Fruit fly (Drosophila melanogaster) whole organism, embryonic: ENCODE results near the gene CG33791.

Experiments used
- Abd-B ChIP-seq: fragments of 200-800 bp; sonication (Bioruptor generic); optimal IDR thresholded peaks from 2 replicates; lab custom pipeline; 2018; ENCODE audit warnings: missing biosample characterization, mild to moderate bottlenecking, missing genetic modification characterization, moderate library complexity
- Aef1 ChIP-seq: fragments of 200-800 bp; sonication (Bioruptor generic); IDR thresholded peaks from 3 replicates; pipeline ENCODE4 v1.3.6; 2022; ENCODE audit warnings: missing biosample characterization, missing genetic modification characterization
- Antp ChIP-seq: fragments of 200-800 bp; sonication (Bioruptor generic); optimal IDR thresholded peaks from 3 replicates; lab custom pipeline; 2016; ENCODE audit warnings: missing biosample characterization, missing genetic modification characterization
- CG12391 ChIP-seq: fragments of 200-800 bp; sonication (Bioruptor generic); optimal IDR thresholded peaks from 3 replicates; lab custom pipeline; 2018; ENCODE audit warnings: missing biosample characterization, mild to moderate bottlenecking, missing genetic modification characterization, moderate library complexity
- CG15269 ChIP-seq: fragments of 200-800 bp; sonication (Bioruptor generic); optimal IDR thresholded peaks from 2 replicates; lab custom pipeline; 2018; ENCODE audit warnings: missing biosample characterization, mild to moderate bottlenecking, missing genetic modification characterization, moderate library complexity
- CG1647 ChIP-seq: fragments of 200-800 bp; sonication (Bioruptor generic); optimal IDR thresholded peaks from 3 replicates; lab custom pipeline; 2016; ENCODE audit warnings: missing biosample characterization, missing genetic modification characterization
- CG16779 ChIP-seq: fragments of 200-800 bp; sonication (Bioruptor generic); IDR thresholded peaks from 2 replicates; pipeline ENCODE4 v1.3.6; 2022; ENCODE audit warnings: missing biosample characterization, missing genetic modification characterization
- CG17328 ChIP-seq: fragments of 200-800 bp; sonication (Bioruptor generic); IDR thresholded peaks from 2 replicates; pipeline ENCODE4 v1.3.6; 2022; ENCODE audit warnings: missing biosample characterization, missing genetic modification characterization
- CG17802 ChIP-seq: fragments of 200-800 bp; sonication (Bioruptor generic); optimal IDR thresholded peaks from 2 replicates; lab custom pipeline; 2018; ENCODE audit warnings: missing biosample characterization, mild to moderate bottlenecking, missing genetic modification characterization, moderate library complexity
- CG18476 ChIP-seq: fragments of 200-800 bp; sonication (Bioruptor generic); optimal IDR thresholded peaks from 2 replicates; lab custom pipeline; 2016; ENCODE audit warnings: missing biosample characterization, mild to moderate bottlenecking, missing genetic modification characterization
- CG18599 ChIP-seq: fragments of 200-800 bp; sonication (Bioruptor generic); optimal IDR thresholded peaks from 3 replicates; lab custom pipeline; 2017; ENCODE audit warnings: missing biosample characterization, missing genetic modification characterization, mild to moderate bottlenecking, moderate library complexity, missing genetic modification reagents
- CG31388 ChIP-seq: fragments of 200-800 bp; sonication (Bioruptor generic); optimal IDR thresholded peaks from 2 replicates; lab custom pipeline; 2016; ENCODE audit warnings: missing biosample characterization, missing genetic modification characterization
- CG32772 ChIP-seq: fragments of 200-800 bp; sonication (Bioruptor generic); IDR thresholded peaks from 2 replicates; pipeline ENCODE4 v1.3.6; 2022; ENCODE audit warnings: missing biosample characterization, missing genetic modification characterization
- CG42726 ChIP-seq: fragments of 200-800 bp; sonication (Bioruptor generic); IDR thresholded peaks from 2 replicates; pipeline ENCODE4 v1.3.6; 2022; ENCODE audit warnings: missing biosample characterization, missing genetic modification characterization; ENCODE audit not compliant: partially characterized antibody
- CG6654 ChIP-seq: fragments of 200-800 bp; sonication (Bioruptor generic); optimal IDR thresholded peaks from 2 replicates; lab custom pipeline; 2017; ENCODE audit warnings: missing biosample characterization, mild to moderate bottlenecking, missing genetic modification characterization
- CG6854 ChIP-seq: fragments of 200-800 bp; sonication (Bioruptor generic); optimal IDR thresholded peaks from 3 replicates; lab custom pipeline; 2017; ENCODE audit warnings: missing biosample characterization, mild to moderate bottlenecking, missing genetic modification characterization
- CG7271 ChIP-seq: fragments of 200-800 bp; sonication (Bioruptor generic); optimal IDR thresholded peaks from 2 replicates; lab custom pipeline; 2018; ENCODE audit warnings: missing biosample characterization, mild to moderate bottlenecking, missing genetic modification characterization, moderate library complexity
- CG7786 ChIP-seq: fragments of 200-800 bp; sonication (Bioruptor generic); optimal IDR thresholded peaks from 2 replicates; lab custom pipeline; 2016; ENCODE audit warnings: missing biosample characterization, missing genetic modification characterization
- CG8089 ChIP-seq: fragments of 200-800 bp; sonication (Bioruptor generic); optimal IDR thresholded peaks from 3 replicates; lab custom pipeline; 2016; ENCODE audit warnings: missing biosample characterization, missing genetic modification characterization
- CG8359 ChIP-seq: fragments of 200-800 bp; sonication (Bioruptor generic); optimal IDR thresholded peaks from 2 replicates; lab custom pipeline; 2017; ENCODE audit warnings: missing biosample characterization, mild to moderate bottlenecking, missing genetic modification characterization, borderline replicate concordance
- Chrac-16 ChIP-seq: fragments of 200-800 bp; sonication (Bioruptor generic); optimal IDR thresholded peaks from 3 replicates; lab custom pipeline; 2016; ENCODE audit warnings: missing biosample characterization, missing genetic modification characterization
- CkIIα-i1 ChIP-seq: fragments of 200-800 bp; sonication (Bioruptor generic); IDR thresholded peaks from 2 replicates; pipeline ENCODE4 v1.3.6; 2022; ENCODE audit warnings: missing biosample characterization, missing genetic modification characterization
- D19B ChIP-seq: fragments of 200-800 bp; sonication (Bioruptor generic); optimal IDR thresholded peaks from 2 replicates; lab custom pipeline; 2017; ENCODE audit warnings: missing biosample characterization, mild to moderate bottlenecking, missing genetic modification characterization
- Dad ChIP-seq: fragments of 200-800 bp; sonication (Bioruptor generic); optimal IDR thresholded peaks from 3 replicates; lab custom pipeline; 2016; ENCODE audit warnings: missing biosample characterization, missing genetic modification characterization
- Dbx ChIP-seq: fragments of 200-800 bp; sonication (Bioruptor generic); IDR thresholded peaks from 3 replicates; pipeline ENCODE4 v1.3.6; 2022; ENCODE audit warnings: missing biosample characterization, missing genetic modification characterization
- Ets65A ChIP-seq: fragments of 200-800 bp; sonication (Bioruptor generic); peaks from one replicate; lab custom pipeline; 2016; ENCODE audit warnings: missing biosample characterization, missing genetic modification characterization
- Hr3 ChIP-seq: fragments of 200-800 bp; sonication (Bioruptor generic); optimal IDR thresholded peaks from 3 replicates; lab custom pipeline; 2016; ENCODE audit warnings: missing biosample characterization, missing genetic modification characterization
- Meics ChIP-seq: fragments of 200-800 bp; sonication (Bioruptor generic); optimal IDR thresholded peaks from 2 replicates; lab custom pipeline; 2017; ENCODE audit warnings: missing biosample characterization, mild to moderate bottlenecking, missing genetic modification characterization
- Nf-YB ChIP-seq: fragments of 200-800 bp; sonication (Bioruptor generic); optimal IDR thresholded peaks from 3 replicates; lab custom pipeline; 2019; ENCODE audit warnings: missing biosample characterization, mild to moderate bottlenecking, missing genetic modification characterization, moderate library complexity
- Poxn ChIP-seq: fragments of 200-800 bp; sonication (Bioruptor generic); IDR thresholded peaks from 2 replicates; pipeline ENCODE4 v1.3.6; 2022; ENCODE audit warnings: missing biosample characterization, missing genetic modification characterization
- TFAM ChIP-seq: fragments of 200-800 bp; sonication (Bioruptor generic); optimal IDR thresholded peaks from 2 replicates; lab custom pipeline; 2017; ENCODE audit warnings: missing biosample characterization, missing genetic modification characterization, inconsistent platforms
- Usf ChIP-seq: fragments of 200-800 bp; sonication (Bioruptor generic); optimal IDR thresholded peaks from 2 replicates; lab custom pipeline; 2017; ENCODE audit warnings: missing genotype, missing biosample characterization, missing genetic modification characterization
- Vsx1 ChIP-seq: fragments of 200-800 bp; sonication (Bioruptor generic); optimal IDR thresholded peaks from 2 replicates; lab custom pipeline; 2017; ENCODE audit warnings: missing biosample characterization, mild to moderate bottlenecking, missing genetic modification characterization, missing genetic modification reagents
- amos ChIP-seq: fragments of 200-800 bp; sonication (Bioruptor generic); IDR thresholded peaks from 2 replicates; pipeline ENCODE4 v1.3.6; 2022; ENCODE audit warnings: missing biosample characterization, missing genetic modification characterization; ENCODE audit not compliant: partially characterized antibody
- bcd ChIP-seq: fragments of 200-800 bp; sonication (Bioruptor generic); optimal IDR thresholded peaks from 2 replicates; lab custom pipeline; 2017; ENCODE audit warnings: missing biosample characterization, mild to moderate bottlenecking, missing genetic modification characterization
- bigmax ChIP-seq: fragments of 200-800 bp; sonication (Bioruptor generic); optimal IDR thresholded peaks from 2 replicates; lab custom pipeline; 2018; ENCODE audit warnings: missing biosample characterization, mild to moderate bottlenecking, missing genetic modification characterization
- ci ChIP-seq: fragments of 200-800 bp; sonication (Bioruptor generic); IDR thresholded peaks from 3 replicates; pipeline ENCODE4 v1.3.6; 2022; ENCODE audit warnings: missing biosample characterization, missing genetic modification characterization
- dan ChIP-seq: fragments of 200-800 bp; sonication (Bioruptor generic); IDR thresholded peaks from 2 replicates; pipeline ENCODE4 v1.3.6; 2022; ENCODE audit warnings: missing biosample characterization, missing genetic modification characterization
- emc ChIP-seq: fragments of 200-800 bp; sonication (Bioruptor generic); optimal IDR thresholded peaks from 2 replicates; lab custom pipeline; 2016; ENCODE audit warnings: missing biosample characterization, missing genetic modification characterization
- gem ChIP-seq: fragments of 200-800 bp; sonication (Bioruptor generic); optimal IDR thresholded peaks from 2 replicates; lab custom pipeline; 2019; ENCODE audit warnings: missing biosample characterization, mild to moderate bottlenecking, missing genetic modification characterization, moderate library complexity
- ind ChIP-seq: fragments of 200-800 bp; sonication (Bioruptor generic); optimal IDR thresholded peaks from 3 replicates; lab custom pipeline; 2016; ENCODE audit warnings: missing biosample characterization, missing genetic modification characterization
- ken ChIP-seq: fragments of 200-800 bp; sonication (Bioruptor generic); IDR thresholded peaks from 3 replicates; pipeline ENCODE4 v1.3.6; 2022; ENCODE audit warnings: missing biosample characterization, missing genetic modification characterization
- lilli ChIP-seq: fragments of 200-800 bp; sonication (Bioruptor generic); optimal IDR thresholded peaks from 3 replicates; lab custom pipeline; 2016; ENCODE audit warnings: missing biosample characterization, missing genetic modification characterization
- onecut ChIP-seq: fragments of 200-800 bp; sonication (Bioruptor generic); IDR thresholded peaks from 2 replicates; pipeline ENCODE4 v1.3.6; 2022; ENCODE audit warnings: missing biosample characterization, missing genetic modification characterization
- pros ChIP-seq: fragments of 200-800 bp; sonication (Bioruptor generic); optimal IDR thresholded peaks from 3 replicates; lab custom pipeline; 2019; ENCODE audit warnings: missing biosample characterization, mild to moderate bottlenecking, missing genetic modification characterization, moderate library complexity
- pzg ChIP-seq: fragments of 200-800 bp; sonication (Bioruptor generic); optimal IDR thresholded peaks from 3 replicates; lab custom pipeline; 2018; ENCODE audit warnings: missing biosample characterization, mild to moderate bottlenecking, missing genetic modification characterization, moderate library complexity
- repo ChIP-seq: fragments of 200-800 bp; sonication (Bioruptor generic); optimal IDR thresholded peaks from 2 replicates; lab custom pipeline; 2016; ENCODE audit warnings: missing biosample characterization, missing genetic modification characterization
- sob ChIP-seq: fragments of 200-800 bp; sonication (Bioruptor generic); IDR thresholded peaks from 2 replicates; pipeline ENCODE4 v1.3.6; 2022; ENCODE audit warnings: missing biosample characterization, missing genetic modification characterization
- stc ChIP-seq: fragments of 200-800 bp; sonication (Bioruptor generic); IDR thresholded peaks from 2 replicates; pipeline ENCODE4 v1.3.6; 2022; ENCODE audit warnings: missing biosample characterization, missing genetic modification characterization
- wek ChIP-seq: fragments of 200-800 bp; sonication (Bioruptor generic); optimal IDR thresholded peaks from 3 replicates; lab custom pipeline; 2018; ENCODE audit warnings: missing biosample characterization, mild to moderate bottlenecking, missing genetic modification characterization, moderate library complexity

CG33791 gene

DNA sequence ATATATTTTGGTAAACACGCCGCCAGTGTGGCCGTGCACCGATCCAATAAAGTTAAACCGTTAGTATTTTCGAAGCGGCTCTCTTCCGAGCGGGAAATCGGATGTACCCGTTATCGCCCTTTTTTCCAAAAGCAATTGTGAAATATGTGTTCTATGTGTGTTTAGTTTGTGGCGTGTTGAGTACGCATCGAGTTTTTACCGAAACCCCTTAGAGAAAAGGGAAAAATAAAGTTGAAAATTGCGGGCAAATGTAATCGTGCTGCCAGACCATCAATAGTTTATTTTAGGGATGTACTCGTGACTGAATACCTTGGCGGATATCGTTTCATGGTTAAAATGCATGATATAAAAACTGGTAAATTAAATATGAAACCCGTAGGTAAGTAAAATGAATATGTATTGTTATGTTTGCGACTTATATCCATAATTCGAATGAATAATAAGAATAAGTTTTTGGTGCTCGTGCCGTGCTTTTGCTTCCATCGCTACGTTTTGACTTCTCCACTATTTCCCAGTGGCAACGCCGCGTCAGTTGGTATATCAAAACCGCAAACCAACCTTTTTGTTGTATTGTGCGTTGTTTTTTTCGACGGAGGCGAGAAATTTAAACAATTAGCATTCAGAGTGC is 36.5 kb downstream of the CG33791 start, which contains the start of the genes Mettl2 and Bgb (continued):
- TF ChIP-seq Dbx (GFP tag; lab: Robert Waterston, UW), result peak; percentile 81
- peak; percentile 76 for TF ChIP-seq ken (GFP tag; lab: Robert Waterston, UW)
- peak; percentile 48 for TF ChIP-seq emc
- TF ChIP-seq Usf, result peak; percentile 52
- peak; percentile 63 for TF ChIP-seq CG17328 (GFP tag; lab: Robert Waterston, UW)
- TF ChIP-seq onecut (GFP tag; lab: Robert Waterston, UW), result peak; percentile 30; the same call in 1 of the 2 replicates
- TF ChIP-seq CG42726 (GFP tag; lab: Robert Waterston, UW), result no peak
- peak; percentile 90 for TF ChIP-seq ind (GFP tag; lab: Kevin White, UChicago)
- peak; percentile 85 for TF ChIP-seq Aef1 (GFP tag; lab: Robert Waterston, UW)
- TF ChIP-seq CG31388 (GFP tag; lab: Kevin White, UChicago), result peak; percentile 43
- TF ChIP-seq pzg (GFP tag; lab: Kevin White, UChicago), result peak; percentile 67
- peak; percentile 82 for TF ChIP-seq sob (GFP tag; lab: Robert Waterston, UW)
- no peak for TF ChIP-seq Vsx1 (GFP tag; lab: Kevin White, UChicago)
- TF ChIP-seq dan (GFP tag; lab: Robert Waterston, UW), result peak; percentile 40; the same call in 1 of the 2 replicates
- TF ChIP-seq lilli (GFP tag; lab: Kevin White, UChicago), result peak; percentile 90
- TF ChIP-seq CG32772, result peak; percentile 86
- peak; percentile 80 for TF ChIP-seq Hr3 (GFP tag; lab: Kevin White, UChicago)
- peak; percentile 75 for TF ChIP-seq CG12391 (tag; lab: Kevin White, UChicago)
- TF ChIP-seq Antp (GFP tag; lab: Kevin White, UChicago), result peak; percentile 87
- peak; percentile 45 for TF ChIP-seq repo (GFP tag; lab: Kevin White, UChicago)
- no peak for TF ChIP-seq wek (GFP tag; lab: Kevin White, UChicago)
- peak; percentile 24 for TF ChIP-seq CG8359 (GFP tag; lab: Kevin White, UChicago)
- no peak for TF ChIP-seq CkIIα-i1
- TF ChIP-seq Chrac-16 (GFP tag; lab: Kevin White, UChicago), result peak; percentile 76
- 0 out of 2 replicates have a peak, but pooled peaks have one; percentile 39 for TF ChIP-seq stc (GFP tag; lab: Robert Waterston, UW)
- TF ChIP-seq CG18599 (GFP tag; lab: Kevin White, UChicago), result peak; percentile 80
- TF ChIP-seq TFAM (GFP tag; lab: Kevin White, UChicago), result no peak
- TF ChIP-seq gem (tag; lab: Kevin White, UChicago), result peak; percentile 87
- TF ChIP-seq CG8089 (GFP tag; lab: Kevin White, UChicago), result peak; percentile 62
- no peak for TF ChIP-seq bigmax
- TF ChIP-seq Meics (GFP tag; lab: Kevin White, UChicago), result peak; percentile 75
- peak; percentile 34 for TF ChIP-seq CG17802 (tag; lab: Kevin White, UChicago)
- TF ChIP-seq CG16779 (GFP tag; lab: Robert Waterston, UW), result peak; percentile 68; the same call in 1 of the 2 replicates
- peak; percentile 75 for TF ChIP-seq bcd (GFP tag; lab: Kevin White, UChicago)
- TF ChIP-seq Poxn, result no peak
- TF ChIP-seq ci (GFP tag; lab: Robert Waterston, UW), result peak; percentile 66; the same call in 2 of the 3 replicates
- TF ChIP-seq Ets65A (GFP tag; lab: Kevin White, UChicago), result peak; percentile 98
- TF ChIP-seq CG6854, result no peak
- TF ChIP-seq CG1647, result peak; percentile 75
- TF ChIP-seq CG7786 (GFP tag; lab: Kevin White, UChicago), result peak; percentile 83
- peak; percentile 16 for TF ChIP-seq CG6654 (GFP tag; lab: Kevin White, UChicago)
- TF ChIP-seq Abd-B (GFP tag; lab: Kevin White, UChicago), result peak; percentile 86
- no peak for TF ChIP-seq pros (GFP tag; lab: Kevin White, UChicago)
- TF ChIP-seq CG18476 (GFP tag; lab: Kevin White, UChicago), result peak; percentile 62
- peak; percentile 63 for TF ChIP-seq D19B (GFP tag; lab: Kevin White, UChicago)
- TF ChIP-seq amos (GFP tag; lab: Robert Waterston, UW), result peak; percentile 66
- peak; percentile 15 for TF ChIP-seq Nf-YB (GFP tag; lab: Kevin White, UChicago)
- peak; percentile 67 for TF ChIP-seq Dad (GFP tag; lab: Kevin White, UChicago)
- no peak for TF ChIP-seq CG15269 (tag; lab: Kevin White, UChicago)
- no peak for TF ChIP-seq CG7271 (tag; lab: Kevin White, UChicago)
